Worm (Caenorhabditis elegans) whole organism, L4 larva: ENCODE results near the gene col-44.

ENCODE experiments used
- F44E2.7 ChIP-seq: fragments of 200-800 bp; sonication (Bioruptor generic); IDR thresholded peaks from 2 replicates; pipeline ENCODE4 v2.1.2; 2022; ENCODE audit warnings: missing genetic modification characterization, missing compliant biosample characterization
- ZK337.2 ChIP-seq: fragments of 200-800 bp; sonication (Bioruptor generic); IDR thresholded peaks from 2 replicates; pipeline ENCODE4 v1.3.6; 2022; ENCODE audit warnings: missing genetic modification reagents, missing genetic modification characterization, missing compliant biosample characterization
- ZK546.5 ChIP-seq, 2 experiments: sonication (generic microtip); optimal IDR thresholded peaks; 2 replicates each; lab custom pipeline; 2017; ENCODE audit warnings: missing biosample characterization in 2 of 2, missing genetic modification characterization in 2 of 2
- ces-1 ChIP-seq: fragments of 150-350 bp; sonication (generic microtip); optimal IDR thresholded peaks from 4 replicates; lab custom pipeline; 2014; ENCODE audit warnings: missing biosample characterization, missing genetic modification reagents, missing genetic modification characterization
- daf-16 ChIP-seq, 3 experiments: sonication (generic microtip); optimal IDR thresholded peaks; 2 replicates each; lab custom pipeline; 2016 to 2017; ENCODE audit warnings: missing genetic modification characterization in 3 of 3, missing genetic modification reagents in 3 of 3, mild to moderate bottlenecking in 2 of 3, missing compliant biosample characterization in 2 of 3, missing biosample characterization in 1 of 3, moderate library complexity in 1 of 3
- daf-8 ChIP-seq: fragments of 200-800 bp; sonication (Bioruptor generic); IDR thresholded peaks from 2 replicates; pipeline ENCODE4 v1.3.6; 2022; ENCODE audit warnings: missing genetic modification characterization, missing compliant biosample characterization
- egl-27 ChIP-seq: sonication (generic microtip); optimal IDR thresholded peaks from 3 replicates; lab custom pipeline; 2017; ENCODE audit warnings: missing biosample characterization, missing genetic modification reagents, missing genetic modification characterization
- hif-1 ChIP-seq, 2 experiments: sonication (generic microtip); optimal IDR thresholded peaks; 2 replicates each; lab custom pipeline; 2016 to 2017; ENCODE audit warnings: missing compliant biosample characterization in 2 of 2, missing genetic modification characterization in 2 of 2, missing genetic modification reagents in 2 of 2, missing genotype in 2 of 2, mild to moderate bottlenecking in 1 of 2
- hlh-30 ChIP-seq: sonication (generic microtip); optimal IDR thresholded peaks from 2 replicates; lab custom pipeline; 2017; ENCODE audit warnings: antibody characterized with exemption, mild to moderate bottlenecking, missing genetic modification characterization, missing compliant biosample characterization; ENCODE audit not compliant: insufficient read depth
- lim-7 ChIP-seq: fragments of 200-800 bp; sonication (Bioruptor generic); IDR thresholded peaks from 2 replicates; pipeline ENCODE4 v1.3.6; 2022; ENCODE audit warnings: missing genetic modification characterization, missing compliant biosample characterization
- lin-1 ChIP-seq: fragments of 200-800 bp; sonication (Bioruptor generic); IDR thresholded peaks from 2 replicates; pipeline ENCODE4 v1.3.6; 2022; ENCODE audit warnings: missing genetic modification reagents, missing genetic modification characterization, missing compliant biosample characterization
- lin-39 ChIP-seq: fragments of 150-350 bp; optimal IDR thresholded peaks from 2 replicates; lab custom pipeline; 2014; ENCODE audit warnings: missing biosample characterization, missing genetic modification reagents, missing genetic modification characterization
- lir-3 ChIP-seq: sonication (generic microtip); optimal IDR thresholded peaks from 2 replicates; lab custom pipeline; 2016; ENCODE audit warnings: mild to moderate bottlenecking, missing genetic modification characterization, missing compliant biosample characterization
- madf-5 ChIP-seq, 2 experiments: fragments of 200-800 bp; sonication (Bioruptor generic); IDR thresholded peaks; 2 replicates each; pipeline ENCODE4 v1.3.6; 2022; ENCODE audit warnings: missing compliant biosample characterization in 2 of 2, missing genetic modification characterization in 2 of 2
- madf-9 ChIP-seq: fragments of 200-800 bp; sonication (Bioruptor generic); conservative IDR thresholded peaks from 2 replicates; pipeline ENCODE4 v1.3.6; 2022; ENCODE audit warnings: missing genetic modification reagents, missing genetic modification characterization, missing compliant biosample characterization
- mdt-29 ChIP-seq: fragments of 200-800 bp; sonication (Bioruptor generic); IDR thresholded peaks from 2 replicates; pipeline ENCODE4 v1.3.6; 2022; ENCODE audit warnings: missing genetic modification reagents, missing genetic modification characterization, missing compliant biosample characterization
- mep-1 ChIP-seq: fragments of 150-350 bp; sonication (generic microtip); optimal IDR thresholded peaks from 3 replicates; lab custom pipeline; 2014; ENCODE audit warnings: missing biosample characterization, missing genetic modification characterization
- mxl-3 ChIP-seq: fragments of 200-800 bp; sonication (Bioruptor generic); optimal IDR thresholded peaks from 2 replicates; lab custom pipeline; 2018; ENCODE audit warnings: mild to moderate bottlenecking, missing genetic modification characterization, missing compliant biosample characterization
- nhr-237 ChIP-seq: sonication (generic microtip); optimal IDR thresholded peaks from 2 replicates; lab custom pipeline; 2017; ENCODE audit warnings: missing biosample characterization, missing genetic modification characterization
- nhr-76 ChIP-seq: fragments of 150-350 bp; optimal IDR thresholded peaks from 2 replicates; lab custom pipeline; 2014; ENCODE audit warnings: missing biosample characterization, missing genetic modification characterization
- nhr-77 ChIP-seq: fragments of 150-350 bp; optimal IDR thresholded peaks from 2 replicates; lab custom pipeline; 2014; ENCODE audit warnings: missing biosample characterization, missing genetic modification characterization
- pqm-1 ChIP-seq: sonication (generic microtip); optimal IDR thresholded peaks from 2 replicates; lab custom pipeline; 2017; ENCODE audit warnings: missing biosample characterization, missing genetic modification characterization
- rbr-2 ChIP-seq: sonication (generic microtip); optimal IDR thresholded peaks from 2 replicates; lab custom pipeline; 2016; ENCODE audit warnings: missing genotype, missing genetic modification characterization, missing compliant biosample characterization
- unc-62 ChIP-seq, 3 experiments: fragments of 150-350 bp in 1 of 3; sonication (generic microtip); optimal IDR thresholded peaks in 2 of 3; peaks in 1 of 3; 1 replicate in 1 of 3; 2 replicates in 2 of 3; lab custom pipeline; 2014 to 2017; ENCODE audit warnings: missing biosample characterization in 3 of 3, missing genetic modification characterization in 3 of 3, missing genetic modification reagents in 3 of 3, missing genotype in 1 of 3
- zag-1 ChIP-seq: fragments of 150-350 bp; optimal IDR thresholded peaks from 2 replicates; lab custom pipeline; 2014; ENCODE audit warnings: missing biosample characterization, missing genetic modification characterization
- zip-2 ChIP-seq: fragments of 150-350 bp; optimal IDR thresholded peaks from 2 replicates; lab custom pipeline; 2014; ENCODE audit warnings: missing biosample characterization, missing genetic modification characterization

The col-44 gene

DNA sequence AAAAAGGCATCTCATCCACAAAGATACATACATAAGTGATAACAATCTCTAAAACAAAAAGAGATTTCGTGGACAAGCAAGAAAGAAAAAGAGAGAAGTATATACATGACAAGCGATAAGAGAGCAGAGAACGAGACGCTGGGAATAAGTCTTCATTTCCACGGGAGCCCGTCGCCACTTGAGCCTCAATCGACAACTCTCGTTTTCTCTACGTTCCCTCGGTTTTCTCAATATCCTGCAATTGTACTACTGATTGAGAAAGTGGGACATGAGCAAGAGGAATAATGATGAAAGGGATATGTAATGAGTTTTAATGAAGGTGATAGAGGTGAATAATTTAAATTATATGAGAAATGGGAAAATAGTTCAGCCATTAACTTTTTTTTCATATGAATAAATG is 46.3 kb downstream of the col-44 start:
- TF ChIP-seq lin-39 (no peak), zag-1 (no peak), egl-27 (no peak), zip-2 (tag; lab: Kevin White, UChicago) (no peak), mdt-29 (GFP tag; lab: Robert Waterston, UW) (no peak), nhr-77 (tag; lab: Kevin White, UChicago) (no peak), madf-9 (no peak), ZK337.2 (GFP tag; lab: Robert Waterston, UW) (no peak), lim-7 (no peak), madf-5 (GFP tag; IDR thresholded peaks at IDR 0.05; lab: Robert Waterston, UW) (no peak), ZK546.5 (tag; optimal IDR thresholded peaks at IDR 0.05; lab: Kevin White, UChicago) (no peak), lin-1 (GFP tag; lab: Robert Waterston, UW) (no peak), hif-1 (tag; optimal IDR thresholded peaks at IDR 0.05; lab: Kevin White, UChicago) (no peak)

ce11 chrX:13638351-13638958 is 47.2 kb downstream of the col-44 start:
- TF ChIP-seq lir-3 (tag; lab: Kevin White, UChicago) = no peak
- no peak for TF ChIP-seq daf-8
- no peak for TF ChIP-seq ZK337.2 (GFP tag; lab: Robert Waterston, UW)
- TF ChIP-seq mxl-3 (GFP tag; lab: Kevin White, UChicago) = peak; percentile 16
- TF ChIP-seq hlh-30 = no peak
- TF ChIP-seq nhr-76 (tag; lab: Kevin White, UChicago) = no peak
- peak in 1 of 2 experiments; percentile 92 for TF ChIP-seq unc-62 (GFP tag; optimal IDR thresholded peaks at IDR 0.05 in 1 of 2; lab: Kevin White, UChicago)
- TF ChIP-seq unc-62 (tag; optimal IDR thresholded peaks at IDR 0.05; lab: Kevin White, UChicago) = no peak
- TF ChIP-seq rbr-2 (tag; lab: Kevin White, UChicago) = no peak
- peak in 1 of 2 experiments; percentile 40 for TF ChIP-seq daf-16 (GFP tag; optimal IDR thresholded peaks at IDR 0.05; lab: Kevin White, UChicago)
- no peak for TF ChIP-seq daf-16 (tag; optimal IDR thresholded peaks at IDR 0.05; lab: Kevin White, UChicago)
- TF ChIP-seq pqm-1 = no peak
- no peak for TF ChIP-seq mep-1 (tag; lab: Kevin White, UChicago)
- 0 out of 2 replicates have a peak, but pooled peaks have one; percentile 23 for TF ChIP-seq F44E2.7 (GFP tag; lab: Robert Waterston, UW)

DNA sequence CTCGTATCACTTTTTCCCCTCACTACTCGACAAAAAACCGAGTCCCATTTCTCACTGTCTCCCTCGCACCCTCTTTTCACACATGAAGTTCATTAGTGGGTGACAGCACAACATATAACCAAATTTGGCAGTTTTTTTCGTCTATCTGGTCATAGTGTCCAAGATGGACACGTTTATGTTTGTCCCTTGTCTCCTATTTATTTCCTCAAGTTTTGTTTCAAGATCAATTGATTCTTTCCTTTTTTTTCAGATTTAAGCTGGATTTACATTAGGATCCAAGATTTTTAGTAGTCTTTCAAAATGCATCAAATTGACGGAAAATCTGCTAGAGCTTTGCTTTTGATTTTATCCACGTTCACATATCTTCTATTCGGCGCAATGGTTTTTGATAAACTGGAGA is 48.3 kb downstream of the col-44 start, which contains the start of gene twk-20:
twk-20 (plus strand) TSS at position 301 of the 400 bp plus-strand sequence.
- TF ChIP-seq ces-1 (GFP tag; lab: Kevin White, UChicago) (peak; percentile 40), nhr-237 (tag; lab: Kevin White, UChicago) (no peak)
